Fruit fly (Drosophila melanogaster): Measurements from ENCODE around the gene Npc2c.

Npc2c gene

dm6 chr3R:10059952-10060351, at the start of gene Npc2c:
Npc2c (plus strand) TSS chr3R:10060252.
- TF ChIP-seq noc (tag; optimal IDR thresholded peaks at IDR 0.05), result no peak

DNA sequence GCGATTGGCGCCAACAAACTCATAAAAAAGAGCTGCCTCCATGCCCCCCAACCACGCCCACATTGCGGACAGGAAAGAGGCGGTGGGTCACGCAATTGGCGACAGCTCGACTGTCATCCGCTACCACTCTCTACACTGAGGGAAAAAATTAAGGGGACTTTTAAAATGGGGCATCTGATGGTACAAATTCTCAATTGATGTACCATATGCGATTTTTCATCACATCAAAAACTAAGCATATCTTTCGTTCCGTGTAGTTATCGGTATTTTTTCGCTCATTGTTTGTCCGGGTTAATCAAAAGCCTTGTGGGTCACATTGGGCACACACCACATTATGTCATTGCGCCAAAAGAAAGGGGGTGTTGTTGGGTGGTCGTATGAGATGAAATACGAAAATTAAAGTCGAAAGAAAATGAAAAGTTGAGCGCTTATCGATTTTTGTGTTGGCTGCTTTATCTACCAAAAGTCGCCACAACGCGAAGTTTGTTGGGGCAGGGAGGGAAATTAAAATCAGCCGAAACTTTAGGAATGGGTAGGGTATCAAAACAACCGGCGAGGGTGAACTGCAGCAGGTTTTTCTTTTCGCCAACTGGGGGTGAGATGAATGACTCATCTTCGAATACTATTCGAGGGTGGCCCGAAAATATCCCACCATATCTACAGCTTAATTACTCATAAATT, 35.9 kb upstream of the Npc2c start:
- no peak for TF ChIP-seq noc (tag; optimal IDR thresholded peaks at IDR 0.05)

DNA sequence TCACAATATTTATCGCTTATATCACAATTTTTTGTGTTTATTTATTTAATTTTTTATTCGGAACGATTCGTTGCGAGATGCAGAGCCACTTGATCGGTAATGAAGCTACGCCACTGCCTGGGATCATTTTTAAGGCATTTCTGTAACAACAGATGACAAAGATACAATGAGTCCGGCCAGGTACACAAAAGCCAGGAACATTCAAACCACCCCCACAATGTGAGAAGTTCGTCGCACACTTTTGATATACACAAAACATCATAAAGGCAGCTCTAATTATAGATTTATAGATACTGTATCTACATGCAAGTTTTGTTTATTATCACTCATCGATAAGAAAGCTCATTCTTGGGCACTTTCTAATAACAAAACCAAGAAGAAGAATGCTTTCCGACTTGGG, 35.0 kb upstream of the Npc2c start, which contains the start of gene CG31407:
TSS of gene CG31407 (minus strand) at position 101 of the 400 bp plus-strand sequence.
- no peak for TF ChIP-seq noc (tag; optimal IDR thresholded peaks at IDR 0.05)

DNA sequence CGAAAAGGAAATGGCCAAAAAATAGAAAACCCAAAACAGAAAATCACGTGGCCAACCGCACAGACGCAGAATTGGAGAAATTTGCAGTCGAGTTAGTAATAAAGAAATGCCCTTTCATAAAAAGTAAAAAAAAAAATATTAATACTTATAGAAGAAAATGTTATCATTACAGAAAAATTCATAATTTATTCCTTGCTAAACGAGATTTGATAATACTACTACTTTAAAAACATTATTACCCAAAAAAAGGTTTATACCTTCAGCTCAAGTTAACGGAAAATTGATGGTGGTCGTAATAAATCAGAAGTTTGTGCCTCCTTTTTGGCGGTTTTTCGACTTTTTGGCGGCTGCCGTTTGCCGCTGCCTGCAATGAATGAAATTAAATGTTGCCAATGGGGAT, 31.7 kb upstream of the Npc2c start:
- no peak for TF ChIP-seq noc (tag; optimal IDR thresholded peaks at IDR 0.05)

DNA sequence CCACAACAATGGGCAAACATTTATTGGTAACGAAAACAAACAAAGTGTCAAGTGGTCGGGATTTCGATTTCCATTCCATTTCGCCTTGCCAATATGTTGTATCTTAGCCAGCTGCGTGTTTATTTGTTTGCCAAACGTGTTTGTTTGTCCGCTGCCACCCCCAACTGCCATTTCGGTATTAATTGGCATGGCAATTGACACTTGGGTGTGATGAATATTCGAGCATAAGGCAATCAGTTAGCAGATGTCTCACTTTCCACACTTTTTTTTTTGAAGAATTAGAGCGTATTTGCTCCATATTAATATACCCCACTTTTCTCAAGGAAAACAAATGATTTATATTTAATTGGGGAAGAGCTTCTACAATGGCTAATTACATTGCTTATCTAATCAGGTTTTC, 28.6 kb upstream of the Npc2c start:
- no peak for TF ChIP-seq noc (tag; optimal IDR thresholded peaks at IDR 0.05)

dm6 chr3R:10032951-10033720, 26.9 kb upstream of the Npc2c start:
- TF ChIP-seq noc (tag; optimal IDR thresholded peaks at IDR 0.05), result no peak

- TF ChIP-seq noc (tag; optimal IDR thresholded peaks at IDR 0.05), result no peak
Measured at dm6 chr3R:10034995-10035446, 25.0 kb upstream of the Npc2c start.

DNA sequence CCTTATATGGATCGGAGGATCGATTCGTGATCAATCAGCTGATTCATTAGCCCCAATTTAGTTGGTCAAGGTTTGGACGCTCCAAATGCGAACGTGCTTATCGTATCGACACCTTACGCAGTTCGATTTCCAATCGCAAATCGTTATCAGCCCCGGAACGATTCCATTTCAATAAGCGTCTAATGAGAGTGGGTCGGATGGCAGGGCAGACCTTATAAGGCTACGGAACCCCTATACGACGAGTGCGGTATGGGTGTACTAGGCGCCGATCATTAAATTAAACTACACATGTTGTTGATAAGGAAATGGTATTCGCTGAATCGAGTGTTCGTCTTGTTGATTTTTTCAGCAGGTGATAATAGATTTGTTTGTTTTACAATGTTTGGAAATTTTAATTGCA, 24.3 kb upstream of the Npc2c start:
- no peak for TF ChIP-seq noc (tag; optimal IDR thresholded peaks at IDR 0.05)

DNA sequence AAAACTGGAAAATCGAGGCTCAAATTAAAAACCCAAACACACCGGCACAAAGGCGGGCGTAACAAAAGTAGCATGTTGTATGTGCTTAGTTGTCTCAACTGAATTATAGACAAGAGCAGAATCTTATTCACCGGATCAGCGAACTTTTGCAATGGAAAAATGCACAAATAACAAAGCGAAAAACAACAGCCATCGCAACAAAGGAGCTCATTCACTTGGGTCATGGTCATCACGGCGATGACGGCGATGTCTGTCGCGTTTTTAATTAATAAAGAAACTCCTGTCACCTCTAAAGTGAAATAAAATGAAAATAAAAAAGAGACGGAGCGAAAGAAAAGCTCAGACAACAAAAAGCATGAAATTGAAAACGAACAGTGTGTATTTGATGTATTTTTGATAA, 20.9 kb upstream of the Npc2c start:
- TF ChIP-seq noc (tag; optimal IDR thresholded peaks at IDR 0.05), result no peak

- TF ChIP-seq noc (tag; optimal IDR thresholded peaks at IDR 0.05), result no peak
Measured at dm6 chr3R:10040505-10040904, 19.5 kb upstream of the Npc2c start.

- TF ChIP-seq noc (tag; optimal IDR thresholded peaks at IDR 0.05), result no peak
Measured at dm6 chr3R:10042024-10042663, 17.9 kb upstream of the Npc2c start.

DNA sequence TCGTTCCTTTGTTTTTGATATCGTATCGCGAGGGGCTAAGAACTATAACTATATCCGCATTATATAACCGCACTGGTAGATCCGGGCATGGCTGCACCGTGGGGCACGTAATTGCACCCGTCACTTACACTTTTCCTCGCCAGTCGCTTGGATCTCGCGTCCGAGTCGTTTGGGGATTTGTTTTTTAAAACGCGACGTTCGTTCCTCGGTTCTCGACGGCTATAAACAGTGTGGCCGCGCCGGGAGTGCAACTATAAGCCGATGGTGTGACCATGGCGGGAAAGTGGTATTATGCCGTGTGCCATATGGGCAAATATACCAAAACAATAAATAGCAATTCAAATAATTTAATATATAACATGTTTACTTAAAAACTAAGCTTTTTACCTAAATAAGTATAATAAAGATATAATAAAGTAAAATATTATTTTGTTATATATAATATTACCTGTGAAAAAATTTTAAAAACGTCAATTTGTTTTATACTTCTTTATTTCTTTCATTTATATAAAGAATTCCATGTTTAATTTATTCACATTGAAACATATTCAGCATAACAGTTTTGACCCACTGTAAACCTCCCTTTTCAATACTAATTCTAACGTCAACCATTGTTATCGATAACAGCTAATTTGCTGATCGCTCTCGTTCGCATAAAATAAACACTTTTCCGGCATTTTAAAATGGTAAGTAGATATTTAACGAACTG, 17.2 kb upstream of the Npc2c start, which contains the start of the genes Mical and CG3909:
TSS of gene Mical (minus strand) at position 232 of the 709 bp plus-strand sequence.
TSS of gene CG3909 (plus strand) at position 607 of the 709 bp plus-strand sequence.
- peak; percentile 81 for TF ChIP-seq noc (tag; optimal IDR thresholded peaks at IDR 0.05)

DNA sequence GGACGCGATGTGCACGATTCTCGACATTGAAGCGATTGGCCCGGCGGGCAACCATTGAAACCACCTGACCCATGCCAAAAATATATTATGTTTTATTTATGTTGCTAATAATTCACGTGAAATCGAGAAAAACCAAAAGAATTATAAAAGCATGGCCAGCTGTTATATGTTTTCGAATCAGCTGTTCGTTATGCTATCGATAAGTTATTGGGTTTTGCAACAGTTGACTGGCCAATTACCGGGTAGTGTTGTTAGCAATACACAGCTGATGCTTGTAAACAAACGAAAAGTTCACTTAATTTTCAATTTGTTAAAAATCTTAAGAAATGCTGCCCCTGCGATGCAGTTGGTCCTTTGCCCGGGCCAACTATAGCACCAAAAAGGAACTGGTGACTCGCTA, 14.7 kb upstream of the Npc2c start, which contains the start of the genes CG11722 and mtTFB2:
TSS of gene CG11722 (minus strand) at position 200 of the 400 bp plus-strand sequence.
TSS of gene mtTFB2 (plus strand) at position 232 of the 400 bp plus-strand sequence.
- no peak for TF ChIP-seq noc (tag; optimal IDR thresholded peaks at IDR 0.05)

DNA sequence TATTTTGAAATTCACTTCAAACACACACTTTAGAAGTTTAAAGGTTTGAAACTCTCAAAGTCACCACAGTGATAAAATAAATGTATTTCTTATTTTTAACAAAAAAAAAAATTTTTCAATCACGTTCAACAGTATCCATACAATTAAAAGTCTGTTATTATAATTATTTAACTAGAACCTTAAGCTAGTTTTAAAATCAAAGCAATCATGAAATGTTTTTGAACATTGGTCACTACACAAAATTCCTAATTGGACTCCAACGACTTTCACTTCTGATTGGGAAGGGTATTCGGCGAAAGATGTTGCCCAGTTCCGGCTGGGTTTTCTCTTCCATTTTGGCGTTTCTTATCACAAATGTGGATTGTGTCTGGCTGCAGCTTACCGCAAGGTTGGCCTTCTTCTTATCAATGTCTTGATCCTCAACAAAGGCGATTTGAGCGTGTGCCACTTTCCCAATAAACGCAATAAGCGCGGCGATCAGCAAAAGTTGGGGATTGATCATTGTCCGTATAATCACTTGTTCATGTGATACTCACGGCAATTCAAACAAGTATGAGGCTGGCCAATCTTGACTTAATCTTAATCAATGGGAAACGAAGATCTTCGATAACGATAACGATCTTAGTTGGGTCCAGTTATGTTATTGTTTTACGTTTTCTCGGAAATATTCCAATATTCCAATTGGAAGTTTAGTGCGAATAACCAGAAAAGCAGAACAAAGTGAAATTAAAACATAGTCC, 11.8 kb upstream of the Npc2c start:
- peak; percentile 65 for TF ChIP-seq noc (tag; optimal IDR thresholded peaks at IDR 0.05)

DNA sequence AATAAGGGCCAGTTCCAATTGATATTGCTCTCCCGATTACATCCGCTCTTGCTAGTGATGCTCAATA, 11.4 kb upstream of the Npc2c start, which contains the start of gene CG12811:
TSS of gene CG12811 (minus strand) at position 23 of the 67 bp plus-strand sequence.
- TF ChIP-seq noc (tag; optimal IDR thresholded peaks at IDR 0.05), result no peak

All from whole organism, larva.